Fruit fly (Drosophila melanogaster): Measurements from ENCODE around the gene dmt.

The dmt gene

dm6 chr3R:9747272-9747874 lies 36.4 kb downstream of the dmt start, which contains the start of gene CG12948 (continued):
- TF ChIP-seq CG32532 (GFP tag; IDR thresholded peaks at IDR 0.05) = peak; percentile 33; the same call in 1 of the 2 replicates
- no peak for TF ChIP-seq Hey (tag; optimal IDR thresholded peaks at IDR 0.05)
- no peak for TF ChIP-seq CG11695 (GFP tag; IDR thresholded peaks at IDR 0.05)
- TF ChIP-seq CG10959 (GFP tag; IDR thresholded peaks at IDR 0.05) = no peak
- peak; percentile 16 for TF ChIP-seq pum (GFP tag; optimal IDR thresholded peaks at IDR 0.05)
- TF ChIP-seq CG2120 (GFP tag; optimal IDR thresholded peaks at IDR 0.05) = peak; percentile 77
- TF ChIP-seq CG8944 (GFP tag; optimal IDR thresholded peaks at IDR 0.05) = peak; percentile 21
- no peak for TF ChIP-seq CG8478 (optimal IDR thresholded peaks at IDR 0.05)
- peak; percentile 46 for TF ChIP-seq Ets97D (GFP tag; optimal IDR thresholded peaks at IDR 0.05)
- TF ChIP-seq ssp (GFP tag; IDR thresholded peaks at IDR 0.05) = no peak
- TF ChIP-seq Med (GFP tag) = peak; percentile 91
- peak in 1 of 2 experiments; percentile 32 for TF ChIP-seq insv (GFP tag; optimal IDR thresholded peaks at IDR 0.05)
- TF ChIP-seq zen2 (GFP tag; IDR thresholded peaks at IDR 0.05; ENCODE audit: partially characterized antibody) = peak; percentile 76; the same call in 1 of the 3 replicates
- TF ChIP-seq CG15514 (GFP tag; optimal IDR thresholded peaks at IDR 0.05) = peak; percentile 61
- TF ChIP-seq CG17802 (tag; optimal IDR thresholded peaks at IDR 0.05) = no peak
- peak; percentile 78; the same call in 2 of the 3 replicates for TF ChIP-seq CG14860 (GFP tag; IDR thresholded peaks at IDR 0.05; ENCODE audit: partially characterized antibody)
- peak; percentile 16 for TF ChIP-seq twi (tag; optimal IDR thresholded peaks at IDR 0.05)
- TF ChIP-seq CG14050 (GFP tag; IDR thresholded peaks at IDR 0.05) = no peak; the same call in 2 of the 3 replicates
- peak; percentile 11; the same call in 1 of the 2 replicates for TF ChIP-seq CG10366 (GFP tag; IDR thresholded peaks at IDR 0.05)
- no peak for TF ChIP-seq CG5180 (GFP tag; optimal IDR thresholded peaks at IDR 0.05)
- TF ChIP-seq p53 (GFP tag; optimal IDR thresholded peaks at IDR 0.05) = no peak
- peak; percentile 89 for TF ChIP-seq BEAF-32 (GFP tag; optimal IDR thresholded peaks at IDR 0.05)
- peak; percentile 79 for TF ChIP-seq HLH4C (GFP tag; IDR thresholded peaks at IDR 0.05; ENCODE audit: partially characterized antibody)
- TF ChIP-seq tgo (GFP tag; IDR thresholded peaks at IDR 0.05) = 0 out of 3 replicates have a peak, but pooled peaks have one; percentile 40
- 0 out of 2 replicates have a peak, but pooled peaks have one; percentile 16 for TF ChIP-seq HLH3B (GFP tag; IDR thresholded peaks at IDR 0.05)
- peak; percentile 32 for TF ChIP-seq BtbVII (GFP tag; optimal IDR thresholded peaks at IDR 0.05)
- TF ChIP-seq CG1529 (GFP tag; optimal IDR thresholded peaks at IDR 0.05) = peak; percentile 13
- no peak for TF ChIP-seq nau (GFP tag; optimal IDR thresholded peaks at IDR 0.05)
- peak; percentile 57 for TF ChIP-seq Fer1 (GFP tag; optimal IDR thresholded peaks at IDR 0.05)
- no peak for TF ChIP-seq Usf (GFP tag; optimal IDR thresholded peaks at IDR 0.05)
- no peak for TF ChIP-seq CG13894 (tag; optimal IDR thresholded peaks at IDR 0.05)
- TF ChIP-seq pnt (GFP tag; optimal IDR thresholded peaks at IDR 0.05) = peak; percentile 25
- peak; percentile 99 for TF ChIP-seq Dll (GFP tag; IDR thresholded peaks at IDR 0.05; ENCODE audit: partially characterized antibody)
- peak; percentile 54 for TF ChIP-seq CG9817 (tag; optimal IDR thresholded peaks at IDR 0.05)
- no peak for TF ChIP-seq en (GFP tag; optimal IDR thresholded peaks at IDR 0.05)
- TF ChIP-seq CG13624 (GFP tag; optimal IDR thresholded peaks at IDR 0.05) = peak; percentile 66
- TF ChIP-seq chm (GFP tag; IDR thresholded peaks at IDR 0.05) = no peak
- peak; percentile 38 to 86 for TF ChIP-seq crp (GFP tag; optimal IDR thresholded peaks at IDR 0.05)
- peak; percentile 52 for TF ChIP-seq Max (GFP tag; optimal IDR thresholded peaks at IDR 0.05)
- peak; percentile 46 for TF ChIP-seq CG4820 (GFP tag; optimal IDR thresholded peaks at IDR 0.05)
- no peak for TF ChIP-seq stwl (tag; optimal IDR thresholded peaks at IDR 0.05)
- peak in 1 of 3 experiments; percentile 63 for TF ChIP-seq lola (GFP tag; optimal IDR thresholded peaks at IDR 0.05)
- peak; percentile 78 for TF ChIP-seq Bgb (GFP tag; IDR thresholded peaks at IDR 0.05; ENCODE audit: partially characterized antibody)
- peak; percentile 79; the same call in 1 of the 3 replicates for TF ChIP-seq mld (GFP tag; IDR thresholded peaks at IDR 0.05; ENCODE audit: partially characterized antibody)
- TF ChIP-seq bcd (GFP tag; optimal IDR thresholded peaks at IDR 0.05) = no peak
- peak; percentile 64 for TF ChIP-seq PHDP (tag; optimal IDR thresholded peaks at IDR 0.05)
- peak; percentile 18; the same call in 1 of the 2 replicates for TF ChIP-seq CG11247 (GFP tag; IDR thresholded peaks at IDR 0.05)
